Worm (Caenorhabditis elegans) whole organism, midembryonic: ENCODE data around the gene F56A8.4.

Experiments used
- T22C8.4 ChIP-seq: fragments of 200-800 bp; sonication (Bioruptor generic); IDR thresholded peaks from 2 replicates; pipeline ENCODE4 v1.3.6; 2022; ENCODE audit warnings: missing genetic modification characterization, missing compliant biosample characterization
- cog-1 ChIP-seq: sonication (generic microtip); optimal IDR thresholded peaks from 2 replicates; lab custom pipeline; 2016; ENCODE audit warnings: missing genetic modification characterization, missing compliant biosample characterization
- flt-1 ChIP-seq: fragments of 200-800 bp; sonication (Bioruptor generic); IDR thresholded peaks from 2 replicates; pipeline ENCODE4 v1.3.6; 2022; ENCODE audit warnings: missing genetic modification characterization, missing compliant biosample characterization
- med-1 ChIP-seq: sonication (generic microtip); optimal IDR thresholded peaks from 2 replicates; lab custom pipeline; 2017; ENCODE audit warnings: missing genetic modification characterization, mild to moderate bottlenecking, missing compliant biosample characterization, antibody characterized with exemption, missing genetic modification reagents; ENCODE audit not compliant: insufficient read depth
- ztf-23 ChIP-seq: fragments of 200-800 bp; sonication (Bioruptor generic); IDR thresholded peaks from 2 replicates; pipeline ENCODE4 v1.3.6; 2022; ENCODE audit warnings: missing genetic modification reagents, missing genetic modification characterization, missing compliant biosample characterization
- ztf-29 ChIP-seq: fragments of 200-800 bp; sonication (Bioruptor generic); IDR thresholded peaks from 2 replicates; pipeline ENCODE4 v1.3.6; 2022; ENCODE audit warnings: missing genetic modification reagents, missing genetic modification characterization, missing compliant biosample characterization

ce11 chrIII:13272227-13272626 lies 9.1 kb downstream of the F56A8.4 start:
- TF ChIP-seq T22C8.4 (GFP tag; lab: Robert Waterston, UW) (no peak), ztf-23 (GFP tag; lab: Robert Waterston, UW) (no peak), flt-1 (GFP tag; lab: Robert Waterston, UW) (no peak), ztf-29 (no peak), med-1 (GFP tag; lab: Kevin White, UChicago) (no peak), cog-1 (tag; lab: Kevin White, UChicago) (no peak)
